Worm (Caenorhabditis elegans) whole organism, midembryonic: ENCODE data around the gene immp-1.

Experiments
- cog-1 ChIP-seq: sonication (generic microtip); optimal IDR thresholded peaks from 2 replicates; lab custom pipeline; 2016; ENCODE audit warnings: missing genetic modification characterization, missing compliant biosample characterization
- tab-1 ChIP-seq: fragments of 200-800 bp; sonication (Bioruptor generic); IDR thresholded peaks from 2 replicates; pipeline ENCODE4 v1.3.6; 2022; ENCODE audit warnings: missing genetic modification characterization, missing compliant biosample characterization

DNA sequence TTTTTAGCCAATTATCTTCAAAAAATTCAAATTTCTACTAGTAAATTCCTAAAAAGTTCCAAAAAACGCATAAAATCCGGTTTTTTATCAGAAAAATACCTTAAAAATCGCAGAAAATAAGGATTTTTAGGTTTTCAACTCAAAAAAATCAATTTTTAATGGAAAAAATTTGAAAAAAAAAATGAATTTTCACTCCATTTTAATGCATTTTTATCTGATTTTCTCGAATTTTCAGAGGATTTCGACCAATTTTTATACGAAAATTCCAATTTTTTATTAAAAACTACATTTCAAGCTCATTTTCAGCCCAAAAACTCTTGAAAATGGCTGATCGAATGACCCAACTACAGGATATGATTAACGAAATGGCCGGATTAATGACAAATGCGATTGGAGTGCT, 2.6 kb downstream of the immp-1 start, which contains the start of gene mdt-21:
- no peak for TF ChIP-seq tab-1 (GFP tag; lab: Robert Waterston, UW)
- TF ChIP-seq cog-1 (tag; lab: Kevin White, UChicago), result no peak
